Worm (Caenorhabditis elegans) whole organism, late embryonic: ENCODE data around the gene gap-1.

Experiments
- C08G9.2 ChIP-seq: sonication (generic microtip); optimal IDR thresholded peaks from 2 replicates; lab custom pipeline; 2016; ENCODE audit warnings: mild to moderate bottlenecking, missing genetic modification characterization, moderate library complexity, missing compliant biosample characterization
- T23F11.4 ChIP-seq: fragments of 200-800 bp; sonication (Bioruptor generic); optimal IDR thresholded peaks from 2 replicates; lab custom pipeline; 2018; ENCODE audit warnings: mild to moderate bottlenecking, missing genetic modification characterization, missing compliant biosample characterization
- Y22D7AL.16 ChIP-seq: sonication (generic microtip); optimal IDR thresholded peaks from 2 replicates; lab custom pipeline; 2016; ENCODE audit warnings: missing genetic modification characterization, missing compliant biosample characterization
- ahr-1 ChIP-seq: sonication (generic microtip); optimal IDR thresholded peaks from 2 replicates; lab custom pipeline; 2016; ENCODE audit warnings: missing genetic modification characterization, missing compliant biosample characterization
- ama-1 ChIP-seq: fragments of 150-350 bp; optimal IDR thresholded peaks from 2 replicates; lab custom pipeline; 2014
- ceh-14 ChIP-seq: sonication (generic microtip); optimal IDR thresholded peaks from 2 replicates; lab custom pipeline; 2016; ENCODE audit warnings: missing genotype, missing genetic modification characterization, missing compliant biosample characterization
- ceh-18 ChIP-seq: sonication (generic microtip); optimal IDR thresholded peaks from 2 replicates; lab custom pipeline; 2016; ENCODE audit warnings: missing genetic modification characterization, missing compliant biosample characterization
- ceh-2 ChIP-seq: sonication (generic microtip); optimal IDR thresholded peaks from 2 replicates; lab custom pipeline; 2016; ENCODE audit warnings: missing genotype, missing genetic modification characterization, missing compliant biosample characterization
- ceh-22 ChIP-seq: sonication (generic microtip); optimal IDR thresholded peaks from 2 replicates; lab custom pipeline; 2017; ENCODE audit warnings: missing biosample characterization, missing genetic modification characterization
- ceh-24 ChIP-seq: sonication (generic microtip); optimal IDR thresholded peaks from 2 replicates; lab custom pipeline; 2016; ENCODE audit warnings: mild to moderate bottlenecking, missing genetic modification characterization, missing compliant biosample characterization
- ceh-31 ChIP-seq: sonication (generic microtip); optimal IDR thresholded peaks from 2 replicates; lab custom pipeline; 2016; ENCODE audit warnings: missing genetic modification characterization, missing compliant biosample characterization
- ceh-34 ChIP-seq: sonication (generic microtip); optimal IDR thresholded peaks from 2 replicates; lab custom pipeline; 2016; ENCODE audit warnings: mild to moderate bottlenecking, missing genetic modification characterization, missing compliant biosample characterization
- ceh-45 ChIP-seq: fragments of 200-800 bp; sonication (Bioruptor generic); IDR thresholded peaks from 2 replicates; pipeline ENCODE4 v1.3.6; 2022; ENCODE audit warnings: missing genetic modification reagents, missing genetic modification characterization, missing compliant biosample characterization
- ceh-48 ChIP-seq: sonication (generic microtip); optimal IDR thresholded peaks from 2 replicates; lab custom pipeline; 2016; ENCODE audit warnings: missing genetic modification characterization, inconsistent platforms, missing compliant biosample characterization
- ceh-6 ChIP-seq: fragments of 200-800 bp; sonication (Bioruptor generic); optimal IDR thresholded peaks from 2 replicates; lab custom pipeline; 2018; ENCODE audit warnings: mild to moderate bottlenecking, missing genetic modification characterization, missing compliant biosample characterization
- ceh-9 ChIP-seq: sonication (generic microtip); optimal IDR thresholded peaks from 2 replicates; lab custom pipeline; 2016; ENCODE audit warnings: mild to moderate bottlenecking, missing genetic modification characterization, inconsistent platforms, missing compliant biosample characterization
- che-1 ChIP-seq: sonication (generic microtip); optimal IDR thresholded peaks from 2 replicates; lab custom pipeline; 2016; ENCODE audit warnings: mild to moderate bottlenecking, missing genetic modification characterization, missing compliant biosample characterization
- dmd-4 ChIP-seq: sonication (generic microtip); optimal IDR thresholded peaks from 2 replicates; lab custom pipeline; 2016; ENCODE audit warnings: borderline replicate concordance, missing genetic modification characterization, missing compliant biosample characterization
- dve-1 ChIP-seq: sonication (generic microtip); optimal IDR thresholded peaks from 2 replicates; lab custom pipeline; 2017; ENCODE audit warnings: antibody characterized with exemption, mild to moderate bottlenecking, missing genetic modification characterization, missing compliant biosample characterization
- elt-4 ChIP-seq: sonication (generic microtip); optimal IDR thresholded peaks from 2 replicates; lab custom pipeline; 2016; ENCODE audit warnings: missing genetic modification characterization, missing compliant biosample characterization
- eyg-1 ChIP-seq: sonication (generic microtip); optimal IDR thresholded peaks from 2 replicates; lab custom pipeline; 2016; ENCODE audit warnings: missing genotype, missing genetic modification characterization, missing compliant biosample characterization
- gmeb-2 ChIP-seq: sonication (generic microtip); optimal IDR thresholded peaks from 2 replicates; lab custom pipeline; 2016; ENCODE audit warnings: missing genetic modification characterization, inconsistent platforms, missing compliant biosample characterization
- hlh-15 ChIP-seq: sonication (generic microtip); optimal IDR thresholded peaks from 2 replicates; lab custom pipeline; 2016; ENCODE audit warnings: missing genetic modification characterization, missing compliant biosample characterization
- hlh-30 ChIP-seq: sonication (generic microtip); optimal IDR thresholded peaks from 2 replicates; lab custom pipeline; 2017; ENCODE audit warnings: antibody characterized with exemption, missing genetic modification characterization, missing compliant biosample characterization; ENCODE audit not compliant: insufficient read depth
- hlh-6 ChIP-seq: sonication (generic microtip); optimal IDR thresholded peaks from 2 replicates; lab custom pipeline; 2016; ENCODE audit warnings: missing genotype, missing genetic modification characterization, missing compliant biosample characterization
- lim-6 ChIP-seq: sonication (generic microtip); optimal IDR thresholded peaks from 2 replicates; lab custom pipeline; 2016; ENCODE audit warnings: missing genetic modification characterization, missing compliant biosample characterization
- mec-3 ChIP-seq: sonication (generic microtip); optimal IDR thresholded peaks from 2 replicates; lab custom pipeline; 2016; ENCODE audit warnings: borderline replicate concordance, missing genetic modification characterization, missing compliant biosample characterization
- nfya-1 ChIP-seq: sonication (generic microtip); optimal IDR thresholded peaks from 2 replicates; lab custom pipeline; 2017; ENCODE audit warnings: missing genetic modification characterization, mild to moderate bottlenecking, missing compliant biosample characterization, antibody characterized with exemption, moderate library complexity
- npax-4 ChIP-seq: sonication (generic microtip); optimal IDR thresholded peaks from 2 replicates; lab custom pipeline; 2016; ENCODE audit warnings: missing genetic modification characterization, missing compliant biosample characterization
- odd-2 ChIP-seq: sonication (generic microtip); optimal IDR thresholded peaks from 2 replicates; lab custom pipeline; 2017; ENCODE audit warnings: antibody characterized with exemption, mild to moderate bottlenecking, missing genetic modification characterization, missing compliant biosample characterization
- pag-3 ChIP-seq: sonication (generic microtip); optimal IDR thresholded peaks from 2 replicates; lab custom pipeline; 2016; ENCODE audit warnings: missing compliant biosample characterization, missing genetic modification characterization, borderline replicate concordance
- pat-9 ChIP-seq: fragments of 200-800 bp; sonication (Bioruptor generic); optimal IDR thresholded peaks from 2 replicates; lab custom pipeline; 2018; ENCODE audit warnings: mild to moderate bottlenecking, missing genetic modification characterization, moderate library complexity, missing compliant biosample characterization
- pax-1 ChIP-seq: fragments of 150-350 bp; optimal IDR thresholded peaks from 2 replicates; lab custom pipeline; 2014; ENCODE audit warnings: missing biosample characterization, missing genetic modification characterization
- pha-2 ChIP-seq: sonication (generic microtip); optimal IDR thresholded peaks from 2 replicates; lab custom pipeline; 2017; ENCODE audit warnings: mild to moderate bottlenecking, missing genetic modification characterization, missing compliant biosample characterization
- pha-4 ChIP-seq: fragments of 150-350 bp; optimal IDR thresholded peaks from 2 replicates; lab custom pipeline; 2018; ENCODE audit warnings: missing biosample characterization, missing genetic modification reagents, missing genetic modification characterization
- pqm-1 ChIP-seq: sonication (generic microtip); optimal IDR thresholded peaks from 2 replicates; lab custom pipeline; 2016; ENCODE audit warnings: missing genetic modification characterization, missing compliant biosample characterization
- ref-2 ChIP-seq: sonication (generic microtip); optimal IDR thresholded peaks from 2 replicates; lab custom pipeline; 2016; ENCODE audit warnings: missing genetic modification characterization, missing compliant biosample characterization
- rnt-1 ChIP-seq: sonication (generic microtip); optimal IDR thresholded peaks from 2 replicates; lab custom pipeline; 2016; ENCODE audit warnings: missing genetic modification characterization, missing compliant biosample characterization
- sox-2 ChIP-seq: fragments of 200-800 bp; sonication (Bioruptor generic); IDR thresholded peaks from 2 replicates; pipeline ENCODE4 v1.3.6; 2022; ENCODE audit warnings: missing genetic modification reagents, missing genetic modification characterization, missing compliant biosample characterization
- sox-4 ChIP-seq: sonication (generic microtip); optimal IDR thresholded peaks from 2 replicates; lab custom pipeline; 2017; ENCODE audit warnings: mild to moderate bottlenecking, missing genetic modification characterization, inconsistent platforms, missing compliant biosample characterization
- tbx-2 ChIP-seq: sonication (generic microtip); optimal IDR thresholded peaks from 2 replicates; lab custom pipeline; 2016; ENCODE audit warnings: missing genetic modification characterization, missing compliant biosample characterization
- ttx-3 ChIP-seq: sonication (generic microtip); optimal IDR thresholded peaks from 2 replicates; lab custom pipeline; 2016; ENCODE audit warnings: missing genetic modification reagents, missing genetic modification characterization, missing compliant biosample characterization
- unc-3 ChIP-seq, 2 experiments: fragments of 200-800 bp in 1 of 2; sonication (Bioruptor generic) in 1 of 2; sonication (generic microtip) in 1 of 2; conservative IDR thresholded peaks in 1 of 2; optimal IDR thresholded peaks in 1 of 2; 2 replicates each; pipeline versions ENCODE4 v1.3.6 to Lab custom; 2016 to 2022; ENCODE audit warnings: missing compliant biosample characterization in 2 of 2, missing genetic modification characterization in 2 of 2, missing genetic modification reagents in 1 of 2
- unc-42 ChIP-seq: sonication (generic microtip); optimal IDR thresholded peaks from 2 replicates; lab custom pipeline; 2016; ENCODE audit warnings: missing genotype, missing genetic modification characterization, missing compliant biosample characterization
- unc-55 ChIP-seq: sonication (generic microtip); optimal IDR thresholded peaks from 2 replicates; lab custom pipeline; 2017; ENCODE audit warnings: missing biosample characterization, missing genetic modification reagents, missing genetic modification characterization
- unc-86 ChIP-seq: sonication (generic microtip); optimal IDR thresholded peaks from 2 replicates; lab custom pipeline; 2016; ENCODE audit warnings: missing genetic modification characterization, missing compliant biosample characterization

Gene gap-1

ce11 chrX:2237438-2237961 lies 45.2 kb downstream of the gap-1 start, which contains the start of gene vha-15:
vha-15 (plus strand) TSS chrX:2237911.
- TF ChIP-seq dve-1 (tag; lab: Kevin White, UChicago) (peak; percentile 47), ceh-9 (no peak), ceh-14 (tag; lab: Kevin White, UChicago) (no peak), rnt-1 (peak; percentile 23), ceh-31 (tag; lab: Kevin White, UChicago) (peak; percentile 64), unc-55 (GFP tag; lab: Kevin White, UChicago) (peak; percentile 94), ceh-48 (tag; lab: Kevin White, UChicago) (peak; percentile 93), lim-6 (no peak), ref-2 (peak; percentile 9), unc-86 (tag; lab: Kevin White, UChicago) (no peak), tbx-2 (tag; lab: Kevin White, UChicago) (peak; percentile 51), nfya-1 (tag; lab: Kevin White, UChicago) (peak; percentile 85), unc-42 (peak; percentile 44), ceh-34 (tag; lab: Kevin White, UChicago) (peak; percentile 40), ceh-18 (tag; lab: Kevin White, UChicago) (peak; percentile 33), pha-2 (tag; lab: Kevin White, UChicago) (peak; percentile 23), hlh-30 (tag; lab: Kevin White, UChicago) (peak; percentile 18), pha-4 (no peak), C08G9.2 (tag; lab: Kevin White, UChicago) (no peak)

DNA sequence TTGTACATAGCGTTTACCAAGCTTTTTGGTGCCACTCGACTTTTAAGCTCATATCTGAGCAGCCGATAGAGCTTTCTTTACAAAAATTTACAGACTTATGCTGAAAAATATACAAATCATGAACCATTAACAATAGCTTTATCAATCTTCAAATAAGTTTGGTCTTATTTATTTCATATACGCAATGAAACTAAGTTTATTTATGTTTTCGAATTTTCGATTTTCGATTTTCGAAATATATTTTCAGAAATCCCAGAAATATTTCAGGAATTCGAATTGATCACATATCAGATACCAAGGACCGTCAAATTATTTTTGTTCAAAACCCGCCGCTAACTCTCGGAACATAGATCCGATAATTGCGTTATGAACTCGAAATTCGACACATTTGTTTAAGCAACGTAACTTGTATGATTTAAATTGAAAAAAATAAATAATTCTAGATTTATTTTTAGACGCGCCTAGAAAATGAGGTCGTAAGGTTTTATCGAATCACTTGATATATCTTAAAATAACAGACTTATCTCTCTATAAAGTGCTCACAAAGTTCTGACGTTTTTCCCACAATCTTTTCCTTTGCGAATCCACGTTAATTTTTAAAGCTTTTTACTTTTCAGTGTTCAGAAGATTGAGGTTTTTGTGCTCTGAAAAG lies 49.0 kb downstream of the gap-1 start:
- no peak for TF ChIP-seq dmd-4 (tag; lab: Kevin White, UChicago)
- TF ChIP-seq ceh-2 (tag; lab: Kevin White, UChicago): no peak
- no peak for TF ChIP-seq ref-2
- TF ChIP-seq pat-9 (tag; lab: Kevin White, UChicago): no peak
- no peak for TF ChIP-seq pax-1 (tag; lab: Kevin White, UChicago)
- no peak for TF ChIP-seq sox-4 (tag; lab: Kevin White, UChicago)
- no peak for TF ChIP-seq elt-4 (tag; lab: Kevin White, UChicago)
- TF ChIP-seq pag-3: no peak
- no peak for TF ChIP-seq unc-3 (GFP tag; conservative IDR thresholded peaks at IDR 0.05; lab: Robert Waterston, UW)
- TF ChIP-seq unc-3 (tag; optimal IDR thresholded peaks at IDR 0.05; lab: Kevin White, UChicago): no peak
- TF ChIP-seq eyg-1: no peak
- TF ChIP-seq npax-4: no peak
- no peak for TF ChIP-seq ceh-45 (GFP tag; lab: Robert Waterston, UW)
- TF ChIP-seq pqm-1 (tag; lab: Kevin White, UChicago): no peak

DNA sequence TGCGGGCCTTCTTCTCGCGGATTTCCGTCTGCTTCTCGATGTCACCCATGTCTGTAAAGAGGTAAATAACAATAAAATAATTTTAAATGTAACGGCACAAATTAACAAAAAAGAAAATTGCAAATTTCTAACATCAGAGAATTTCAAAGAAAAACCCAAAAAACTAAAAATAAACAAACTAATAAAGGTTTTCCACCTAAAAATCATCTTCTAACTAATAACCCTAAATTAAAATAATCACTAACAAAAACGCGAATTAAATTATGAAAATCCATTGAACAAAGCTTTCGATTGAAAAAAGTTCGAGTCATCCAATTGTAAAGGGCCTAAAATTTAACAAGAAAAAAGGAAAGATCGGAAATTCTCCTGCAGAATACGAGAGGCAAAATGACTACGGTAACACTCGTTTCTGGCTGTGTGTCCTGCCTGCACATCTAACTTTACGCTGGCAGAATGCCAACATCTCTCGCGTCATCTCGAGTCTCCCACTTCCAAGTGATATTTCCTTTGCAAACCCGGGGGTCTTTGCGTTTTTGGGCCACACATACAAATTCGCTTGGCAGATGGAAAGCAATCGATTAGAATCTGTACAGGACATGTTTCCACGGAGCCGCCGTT lies 50.4 kb downstream of the gap-1 start, which contains the start of gene rpl-11.2:
Gene rpl-11.2, minus strand, starts transcription at position 51 of the 618 bp plus-strand sequence.
- TF ChIP-seq odd-2 (tag; lab: Kevin White, UChicago) (no peak), che-1 (tag; lab: Kevin White, UChicago) (no peak), gmeb-2 (tag; lab: Kevin White, UChicago) (no peak), sox-4 (tag; lab: Kevin White, UChicago) (peak; percentile 21), npax-4 (no peak), Y22D7AL.16 (tag; lab: Kevin White, UChicago) (no peak), ceh-18 (tag; lab: Kevin White, UChicago) (peak; percentile 85), ttx-3 (tag; lab: Kevin White, UChicago) (peak; percentile 12), pat-9 (tag; lab: Kevin White, UChicago) (no peak), lim-6 (no peak), ama-1 (no peak), pag-3 (no peak), rnt-1 (peak; percentile 63), sox-2 (GFP tag; lab: Robert Waterston, UW) (no peak), pha-4 (no peak), ceh-24 (no peak), nfya-1 (tag; lab: Kevin White, UChicago) (peak; percentile 97), ceh-22 (peak; percentile 23), hlh-6 (tag; lab: Kevin White, UChicago) (no peak), unc-42 (peak; percentile 84), ahr-1 (tag; lab: Kevin White, UChicago) (no peak), T23F11.4 (GFP tag; lab: Kevin White, UChicago) (no peak), ceh-6 (GFP tag; lab: Kevin White, UChicago) (no peak), ceh-14 (tag; lab: Kevin White, UChicago) (no peak), mec-3 (tag; lab: Kevin White, UChicago) (no peak), hlh-15 (tag; lab: Kevin White, UChicago) (no peak)
